Worm (Caenorhabditis elegans) whole organism, early embryonic: Measurements from ENCODE around the gene lin-31.

Experiments
- ama-1 ChIP-seq: fragments of 150-350 bp; optimal IDR thresholded peaks from 2 replicates; lab custom pipeline; 2014
- pes-1 ChIP-seq: fragments of 200-800 bp; sonication (Bioruptor generic); IDR thresholded peaks from 2 replicates; pipeline ENCODE4 v1.3.6; 2022; ENCODE audit warnings: missing genetic modification reagents, missing genetic modification characterization, missing compliant biosample characterization
- scrt-1 ChIP-seq: fragments of 200-800 bp; sonication (Bioruptor generic); IDR thresholded peaks from 2 replicates; pipeline ENCODE4 v1.3.6; 2022; ENCODE audit warnings: missing genetic modification characterization, missing compliant biosample characterization
- tra-4 ChIP-seq: sonication (generic microtip); optimal IDR thresholded peaks from 2 replicates; lab custom pipeline; 2017; ENCODE audit warnings: missing genetic modification characterization, missing compliant biosample characterization

The lin-31 gene

DNA sequence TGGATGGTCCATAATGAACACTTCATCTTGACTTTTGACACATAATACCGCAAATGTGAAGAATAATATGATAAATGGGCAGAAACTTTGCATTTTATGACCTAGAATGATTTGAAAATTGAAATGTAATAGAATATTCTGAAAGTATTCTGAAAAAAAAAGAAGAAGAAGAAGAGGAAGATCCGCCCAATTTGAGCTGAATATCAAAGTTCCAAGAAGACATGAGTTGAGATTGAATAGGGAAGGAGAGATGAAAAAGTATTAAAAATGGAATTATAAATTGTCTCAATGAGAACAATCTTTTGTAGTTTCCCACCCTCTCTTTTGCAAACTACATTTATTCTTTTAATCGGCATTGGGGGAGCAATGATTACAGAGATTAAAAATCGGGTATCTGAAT lies 49.9 kb downstream of the lin-31 start, which contains the start of gene K07D4.4:
Gene K07D4.4 (minus strand): TSS at position 101 of the 400 bp plus-strand sequence.
- TF ChIP-seq pes-1 (GFP tag; lab: Robert Waterston, UW): no peak
- TF ChIP-seq scrt-1: no peak
- TF ChIP-seq ama-1 (lab: Kevin White, UChicago): no peak
- no peak for TF ChIP-seq tra-4 (tag; lab: Kevin White, UChicago)
